Worm (Caenorhabditis elegans) whole organism, L2 larva: ENCODE data around the gene marb-1.
A peak's percentile ranks its signal among the peaks of the same experiment; 100 is the strongest.
"Not testable (repeated sequence)": the region's sequence is repeated elsewhere in the genome, so short reads cannot be mapped to it uniquely, and the experiment has no call there.

Source experiments
- C34F6.9 ChIP-seq: fragments of 150-350 bp; optimal IDR thresholded peaks from 2 replicates; lab custom pipeline; 2014; ENCODE audit warnings: missing biosample characterization, missing genetic modification characterization
- ZK546.5 ChIP-seq: sonication (generic microtip); optimal IDR thresholded peaks from 2 replicates; lab custom pipeline; 2017; ENCODE audit warnings: missing biosample characterization, missing genetic modification characterization
- alr-1 ChIP-seq: fragments of 150-350 bp; optimal IDR thresholded peaks from 2 replicates; lab custom pipeline; 2014; ENCODE audit warnings: missing biosample characterization, missing genetic modification characterization
- aly-2 ChIP-seq: fragments of 150-350 bp; optimal IDR thresholded peaks from 2 replicates; lab custom pipeline; 2014; ENCODE audit warnings: missing biosample characterization, missing genetic modification characterization
- blmp-1 ChIP-seq: sonication (generic microtip); optimal IDR thresholded peaks from 2 replicates; lab custom pipeline; 2017; ENCODE audit warnings: missing genetic modification characterization, mild to moderate bottlenecking, missing compliant biosample characterization, antibody characterized with exemption, moderate library complexity; ENCODE audit not compliant: insufficient read depth
- ceh-82 ChIP-seq: fragments of 150-350 bp; optimal IDR thresholded peaks from 2 replicates; lab custom pipeline; 2014; ENCODE audit warnings: missing biosample characterization, missing genetic modification characterization
- crh-2 ChIP-seq: sonication (generic microtip); optimal IDR thresholded peaks from 2 replicates; lab custom pipeline; 2017; ENCODE audit warnings: missing biosample characterization, missing genetic modification characterization
- dmd-4 ChIP-seq: sonication (generic microtip); optimal IDR thresholded peaks from 2 replicates; lab custom pipeline; 2017; ENCODE audit warnings: missing biosample characterization, missing genetic modification characterization
- egl-27 ChIP-seq: sonication (generic microtip); optimal IDR thresholded peaks from 3 replicates; lab custom pipeline; 2017; ENCODE audit warnings: missing biosample characterization, missing genetic modification reagents, missing genetic modification characterization
- elt-1 ChIP-seq: fragments of 150-350 bp; optimal IDR thresholded peaks from 2 replicates; lab custom pipeline; 2014; ENCODE audit warnings: missing biosample characterization, missing genetic modification characterization
- elt-3 ChIP-seq: sonication (generic microtip); optimal IDR thresholded peaks from 2 replicates; lab custom pipeline; 2017; ENCODE audit warnings: missing biosample characterization, missing genetic modification characterization
- gmeb-1 ChIP-seq: fragments of 150-350 bp; optimal IDR thresholded peaks from 2 replicates; lab custom pipeline; 2014; ENCODE audit warnings: missing biosample characterization, missing genetic modification characterization
- lin-11 ChIP-seq: fragments of 150-350 bp; sonication (generic microtip); optimal IDR thresholded peaks from 2 replicates; lab custom pipeline; 2014; ENCODE audit warnings: missing biosample characterization, missing genetic modification characterization, inconsistent platforms, mixed read lengths
- lin-13 ChIP-seq: fragments of 150-350 bp; optimal IDR thresholded peaks from 2 replicates; lab custom pipeline; 2014; ENCODE audit warnings: missing biosample characterization, missing genetic modification reagents, missing genetic modification characterization
- lsy-2 ChIP-seq, 2 experiments: fragments of 150-350 bp in 1 of 2; sonication (generic microtip) in 1 of 2; optimal IDR thresholded peaks; 2 replicates each; lab custom pipeline; 2014 to 2017; ENCODE audit warnings: missing biosample characterization in 2 of 2, missing genetic modification characterization in 2 of 2
- mab-5 ChIP-seq: fragments of 150-350 bp; optimal IDR thresholded peaks from 2 replicates; lab custom pipeline; 2014; ENCODE audit warnings: missing biosample characterization, missing genetic modification characterization
- nhr-12 ChIP-seq: fragments of 150-350 bp; optimal IDR thresholded peaks from 2 replicates; lab custom pipeline; 2014; ENCODE audit warnings: missing biosample characterization, missing genetic modification characterization
- nhr-129 ChIP-seq: fragments of 150-350 bp; optimal IDR thresholded peaks from 2 replicates; lab custom pipeline; 2014; ENCODE audit warnings: missing biosample characterization, missing genetic modification characterization
- nhr-21 ChIP-seq: fragments of 150-350 bp; optimal IDR thresholded peaks from 2 replicates; lab custom pipeline; 2014; ENCODE audit warnings: missing biosample characterization, missing genetic modification characterization
- nhr-237 ChIP-seq: fragments of 150-350 bp; optimal IDR thresholded peaks from 2 replicates; lab custom pipeline; 2014; ENCODE audit warnings: missing biosample characterization, missing genetic modification characterization
- nhr-25 ChIP-seq: fragments of 150-350 bp; sonication (generic microtip); optimal IDR thresholded peaks from 3 replicates; lab custom pipeline; 2014; ENCODE audit warnings: missing biosample characterization, missing genetic modification characterization
- nhr-6 ChIP-seq: fragments of 150-350 bp; optimal IDR thresholded peaks from 2 replicates; lab custom pipeline; 2014; ENCODE audit warnings: missing biosample characterization, missing genetic modification characterization
- nhr-77 ChIP-seq: fragments of 150-350 bp; optimal IDR thresholded peaks from 2 replicates; lab custom pipeline; 2014; ENCODE audit warnings: missing biosample characterization, missing genetic modification characterization
- sem-4 ChIP-seq: fragments of 150-350 bp; optimal IDR thresholded peaks from 2 replicates; lab custom pipeline; 2014; ENCODE audit warnings: missing biosample characterization, missing genetic modification reagents, missing genetic modification characterization
- skn-1 ChIP-seq: sonication (generic microtip); optimal IDR thresholded peaks from 2 replicates; lab custom pipeline; 2017; ENCODE audit warnings: missing biosample characterization, missing genetic modification characterization
- sma-3 ChIP-seq: sonication (generic microtip); optimal IDR thresholded peaks from 2 replicates; lab custom pipeline; 2016; ENCODE audit warnings: missing genetic modification reagents, missing genetic modification characterization, missing compliant biosample characterization
- snpc-4 ChIP-seq: fragments of 150-350 bp; optimal IDR thresholded peaks from 2 replicates; lab custom pipeline; 2014; ENCODE audit warnings: missing biosample characterization, missing genetic modification characterization
- unc-39 ChIP-seq: fragments of 150-350 bp; optimal IDR thresholded peaks from 2 replicates; lab custom pipeline; 2014; ENCODE audit warnings: missing biosample characterization, missing genetic modification characterization
- unc-62 ChIP-seq: fragments of 150-350 bp; optimal IDR thresholded peaks from 2 replicates; lab custom pipeline; 2014; ENCODE audit warnings: missing biosample characterization, missing genetic modification reagents, missing genetic modification characterization
- zag-1 ChIP-seq: fragments of 150-350 bp; optimal IDR thresholded peaks from 2 replicates; lab custom pipeline; 2014; ENCODE audit warnings: missing biosample characterization, missing genetic modification characterization
- ztf-11 ChIP-seq: sonication (generic microtip); optimal IDR thresholded peaks from 2 replicates; lab custom pipeline; 2017; ENCODE audit warnings: missing biosample characterization, missing genetic modification characterization
- ztf-4 ChIP-seq: fragments of 150-350 bp; optimal IDR thresholded peaks from 2 replicates; lab custom pipeline; 2014; ENCODE audit warnings: missing biosample characterization, missing genetic modification characterization

The marb-1 gene

ce11 chrIV:12192104-12192763, 16.6 kb downstream of the marb-1 start:
- TF ChIP-seq skn-1 (tag; lab: Kevin White, UChicago) (no peak), C34F6.9 (tag; lab: Kevin White, UChicago) (no peak), nhr-129 (tag; lab: Kevin White, UChicago) (peak; percentile 56), mab-5 (tag; lab: Kevin White, UChicago) (peak; percentile 21), unc-39 (no peak), aly-2 (no peak)

DNA sequence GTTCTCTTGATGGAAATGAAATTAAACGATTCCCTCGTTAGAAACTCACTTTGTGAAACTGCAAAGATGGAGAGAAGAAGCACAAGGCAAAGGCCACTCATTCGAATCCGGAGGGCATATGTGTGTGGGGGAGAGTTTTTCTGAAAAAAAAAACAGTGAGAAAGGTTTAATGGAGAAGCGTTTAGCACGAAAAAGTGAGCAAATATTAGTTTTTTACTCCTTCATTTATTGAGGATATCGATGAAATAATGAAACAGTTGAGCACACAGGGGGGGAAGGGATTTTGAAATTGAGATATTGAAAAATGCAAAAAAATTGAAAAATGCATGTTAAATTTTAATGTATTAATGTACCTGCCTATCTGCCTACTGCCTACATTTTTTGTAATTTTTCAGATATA, 30.6 kb downstream of the marb-1 start, which contains the start of gene nlr-1:
Gene nlr-1, minus strand, starts transcription at position 101 of the 400 bp plus-strand sequence.
- not testable (repeated sequence) for TF ChIP-seq zag-1, nhr-129, nhr-77 (tag; lab: Kevin White, UChicago)

DNA sequence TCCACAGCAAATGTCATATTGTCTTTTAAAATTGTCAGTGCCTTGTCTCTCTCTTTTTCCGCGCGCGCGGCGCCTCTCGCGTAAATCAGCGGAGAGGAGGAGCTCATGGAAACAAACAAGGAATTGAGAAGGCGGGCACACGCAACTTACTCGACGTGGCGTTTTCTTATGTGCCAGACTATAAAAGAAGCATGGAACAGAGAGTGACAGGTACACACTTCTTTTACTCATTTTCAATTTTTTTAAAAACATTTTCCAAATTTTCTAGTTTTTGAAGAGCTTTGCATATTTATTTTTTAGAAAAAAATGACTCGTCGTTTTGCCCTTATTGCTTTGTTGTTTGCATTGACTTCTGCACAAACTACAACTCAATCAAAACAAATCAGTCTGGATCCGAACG, 40.9 kb downstream of the marb-1 start, which contains the start of gene F20B10.3:
Gene F20B10.3, plus strand, starts transcription at position 301 of the 400 bp plus-strand sequence.
- no peak for TF ChIP-seq egl-27 (tag; lab: Kevin White, UChicago)
- TF ChIP-seq ceh-82 (tag; lab: Kevin White, UChicago) = no peak
- TF ChIP-seq alr-1 (tag; lab: Kevin White, UChicago) = no peak
- no peak for TF ChIP-seq unc-62 (GFP tag; lab: Kevin White, UChicago)
- no peak for TF ChIP-seq lin-13
- no peak for TF ChIP-seq sem-4 (tag; lab: Kevin White, UChicago)
- no peak for TF ChIP-seq dmd-4 (tag; lab: Kevin White, UChicago)
- no peak for TF ChIP-seq nhr-129 (tag; lab: Kevin White, UChicago)
- TF ChIP-seq nhr-77 (tag; lab: Kevin White, UChicago) = no peak
- no peak for TF ChIP-seq nhr-237 (tag; lab: Kevin White, UChicago)
- TF ChIP-seq zag-1 (tag; lab: Kevin White, UChicago) = no peak
- TF ChIP-seq elt-3 (tag; lab: Kevin White, UChicago) = no peak
- no peak for TF ChIP-seq nhr-12
- TF ChIP-seq ztf-4 (tag; lab: Kevin White, UChicago) = no peak
- TF ChIP-seq lin-11 (tag; lab: Kevin White, UChicago) = no peak

ce11 chrIV:12165432-12166078, 43.3 kb downstream of the marb-1 start:
- TF ChIP-seq zag-1 (tag; lab: Kevin White, UChicago) = no peak
- peak; percentile 50 for TF ChIP-seq nhr-129 (tag; lab: Kevin White, UChicago)
- no peak for TF ChIP-seq C34F6.9 (tag; lab: Kevin White, UChicago)

ce11 chrIV:12162732-12163131, 46.1 kb downstream of the marb-1 start:
- TF ChIP-seq crh-2 (tag; lab: Kevin White, UChicago) (no peak), blmp-1 (tag; lab: Kevin White, UChicago) (no peak), snpc-4 (tag; lab: Kevin White, UChicago) (no peak), alr-1 (tag; lab: Kevin White, UChicago) (no peak), elt-1 (no peak), nhr-21 (tag; lab: Kevin White, UChicago) (no peak), mab-5 (tag; lab: Kevin White, UChicago) (no peak), nhr-25 (tag; lab: Kevin White, UChicago) (no peak), lsy-2 (tag; optimal IDR thresholded peaks at IDR 0.05; lab: Kevin White, UChicago) (no peak), sma-3 (no peak), dmd-4 (tag; lab: Kevin White, UChicago) (no peak), unc-39 (no peak)
- TF ChIP-seq, all 48 proteins: peak for 0

ce11 chrIV:12160421-12160820, 48.4 kb downstream of the marb-1 start:
- TF ChIP-seq ztf-11 (tag; lab: Kevin White, UChicago) (no peak), alr-1 (tag; lab: Kevin White, UChicago) (no peak), ZK546.5 (tag; lab: Kevin White, UChicago) (no peak), elt-3 (tag; lab: Kevin White, UChicago) (no peak), unc-39 (no peak), ceh-82 (tag; lab: Kevin White, UChicago) (no peak), unc-62 (GFP tag; lab: Kevin White, UChicago) (no peak), lin-13 (no peak), ztf-4 (tag; lab: Kevin White, UChicago) (no peak), C34F6.9 (tag; lab: Kevin White, UChicago) (no peak), nhr-6 (tag; lab: Kevin White, UChicago) (no peak), aly-2 (no peak), gmeb-1 (tag; lab: Kevin White, UChicago) (no peak), nhr-237 (tag; lab: Kevin White, UChicago) (no peak), egl-27 (tag; lab: Kevin White, UChicago) (no peak)
